Worm (Caenorhabditis elegans) whole organism, L2 larva: Measurements from ENCODE around the gene secs-1.
A peak's percentile ranks its signal among the peaks of the same experiment; 100 is the strongest.

ENCODE experiments used
- C34F6.9 ChIP-seq: fragments of 150-350 bp; optimal IDR thresholded peaks from 2 replicates; lab custom pipeline; 2014; ENCODE audit warnings: missing biosample characterization, missing genetic modification characterization
- F13H6.1 ChIP-seq: sonication (generic microtip); optimal IDR thresholded peaks from 2 replicates; lab custom pipeline; 2016; ENCODE audit warnings: missing genetic modification characterization, missing compliant biosample characterization
- R02D3.7 ChIP-seq: fragments of 150-350 bp; optimal IDR thresholded peaks from 2 replicates; lab custom pipeline; 2014; ENCODE audit warnings: missing biosample characterization, missing genetic modification characterization
- Y55F3AM.14 ChIP-seq: fragments of 200-800 bp; sonication (Bioruptor generic); optimal IDR thresholded peaks from 2 replicates; lab custom pipeline; 2018; ENCODE audit warnings: mild to moderate bottlenecking, missing genetic modification characterization, missing compliant biosample characterization
- ZK546.5 ChIP-seq: sonication (generic microtip); optimal IDR thresholded peaks from 2 replicates; lab custom pipeline; 2017; ENCODE audit warnings: missing biosample characterization, missing genetic modification characterization
- alr-1 ChIP-seq: fragments of 150-350 bp; optimal IDR thresholded peaks from 2 replicates; lab custom pipeline; 2014; ENCODE audit warnings: missing biosample characterization, missing genetic modification characterization
- aly-2 ChIP-seq: fragments of 150-350 bp; optimal IDR thresholded peaks from 2 replicates; lab custom pipeline; 2014; ENCODE audit warnings: missing biosample characterization, missing genetic modification characterization
- ama-1 ChIP-seq: fragments of 150-350 bp; optimal IDR thresholded peaks from 2 replicates; lab custom pipeline; 2018; ENCODE audit warnings: inconsistent platforms
- blmp-1 ChIP-seq: sonication (generic microtip); optimal IDR thresholded peaks from 2 replicates; lab custom pipeline; 2017; ENCODE audit warnings: missing genetic modification characterization, mild to moderate bottlenecking, missing compliant biosample characterization, antibody characterized with exemption, moderate library complexity; ENCODE audit not compliant: insufficient read depth
- ceh-16 ChIP-seq: fragments of 150-350 bp; optimal IDR thresholded peaks from 2 replicates; lab custom pipeline; 2014; ENCODE audit warnings: missing biosample characterization, missing genetic modification characterization
- ceh-82 ChIP-seq: fragments of 150-350 bp; optimal IDR thresholded peaks from 2 replicates; lab custom pipeline; 2014; ENCODE audit warnings: missing biosample characterization, missing genetic modification characterization
- crh-2 ChIP-seq: sonication (generic microtip); optimal IDR thresholded peaks from 2 replicates; lab custom pipeline; 2017; ENCODE audit warnings: missing biosample characterization, missing genetic modification characterization
- dmd-4 ChIP-seq: sonication (generic microtip); optimal IDR thresholded peaks from 2 replicates; lab custom pipeline; 2017; ENCODE audit warnings: missing biosample characterization, missing genetic modification characterization
- egl-27 ChIP-seq: sonication (generic microtip); optimal IDR thresholded peaks from 3 replicates; lab custom pipeline; 2017; ENCODE audit warnings: missing biosample characterization, missing genetic modification reagents, missing genetic modification characterization
- elt-1 ChIP-seq: fragments of 150-350 bp; optimal IDR thresholded peaks from 2 replicates; lab custom pipeline; 2014; ENCODE audit warnings: missing biosample characterization, missing genetic modification characterization
- elt-3 ChIP-seq: sonication (generic microtip); optimal IDR thresholded peaks from 2 replicates; lab custom pipeline; 2017; ENCODE audit warnings: missing biosample characterization, missing genetic modification characterization
- fos-1 ChIP-seq: fragments of 150-350 bp; optimal IDR thresholded peaks from 2 replicates; lab custom pipeline; 2014; ENCODE audit warnings: missing biosample characterization, missing genetic modification characterization
- gmeb-1 ChIP-seq: fragments of 150-350 bp; optimal IDR thresholded peaks from 2 replicates; lab custom pipeline; 2014; ENCODE audit warnings: missing biosample characterization, missing genetic modification characterization
- lin-11 ChIP-seq: fragments of 150-350 bp; sonication (generic microtip); optimal IDR thresholded peaks from 2 replicates; lab custom pipeline; 2014; ENCODE audit warnings: missing biosample characterization, missing genetic modification characterization, inconsistent platforms, mixed read lengths
- lin-13 ChIP-seq: fragments of 150-350 bp; optimal IDR thresholded peaks from 2 replicates; lab custom pipeline; 2014; ENCODE audit warnings: missing biosample characterization, missing genetic modification reagents, missing genetic modification characterization
- lin-39 ChIP-seq: fragments of 150-350 bp; optimal IDR thresholded peaks from 2 replicates; lab custom pipeline; 2014; ENCODE audit warnings: missing biosample characterization, missing genetic modification reagents, missing genetic modification characterization
- lsy-2 ChIP-seq, 2 experiments: fragments of 150-350 bp in 1 of 2; sonication (generic microtip) in 1 of 2; optimal IDR thresholded peaks; 2 replicates each; lab custom pipeline; 2014 to 2017; ENCODE audit warnings: missing biosample characterization in 2 of 2, missing genetic modification characterization in 2 of 2
- mab-5 ChIP-seq: fragments of 150-350 bp; optimal IDR thresholded peaks from 2 replicates; lab custom pipeline; 2014; ENCODE audit warnings: missing biosample characterization, missing genetic modification characterization
- mbf-1 ChIP-seq: sonication (generic microtip); optimal IDR thresholded peaks from 2 replicates; lab custom pipeline; 2017; ENCODE audit warnings: missing biosample characterization, missing genetic modification characterization
- mdl-1 ChIP-seq, 2 experiments: fragments of 150-350 bp in 1 of 2; sonication (generic microtip) in 1 of 2; optimal IDR thresholded peaks; 2 replicates each; lab custom pipeline; 2017; ENCODE audit warnings: missing biosample characterization in 2 of 2, missing genetic modification characterization in 2 of 2
- nhr-10 ChIP-seq: sonication (generic microtip); optimal IDR thresholded peaks from 2 replicates; lab custom pipeline; 2017; ENCODE audit warnings: missing biosample characterization, missing genetic modification characterization
- nhr-11 ChIP-seq: fragments of 150-350 bp; optimal IDR thresholded peaks from 2 replicates; lab custom pipeline; 2014; ENCODE audit warnings: missing biosample characterization, missing genetic modification characterization
- nhr-12 ChIP-seq: fragments of 150-350 bp; optimal IDR thresholded peaks from 2 replicates; lab custom pipeline; 2014; ENCODE audit warnings: missing biosample characterization, missing genetic modification characterization
- nhr-129 ChIP-seq: fragments of 150-350 bp; optimal IDR thresholded peaks from 2 replicates; lab custom pipeline; 2014; ENCODE audit warnings: missing biosample characterization, missing genetic modification characterization
- nhr-21 ChIP-seq: fragments of 150-350 bp; optimal IDR thresholded peaks from 2 replicates; lab custom pipeline; 2014; ENCODE audit warnings: missing biosample characterization, missing genetic modification characterization
- nhr-237 ChIP-seq: fragments of 150-350 bp; optimal IDR thresholded peaks from 2 replicates; lab custom pipeline; 2014; ENCODE audit warnings: missing biosample characterization, missing genetic modification characterization
- nhr-25 ChIP-seq: fragments of 150-350 bp; sonication (generic microtip); optimal IDR thresholded peaks from 3 replicates; lab custom pipeline; 2014; ENCODE audit warnings: missing biosample characterization, missing genetic modification characterization
- nhr-6 ChIP-seq: fragments of 150-350 bp; optimal IDR thresholded peaks from 2 replicates; lab custom pipeline; 2014; ENCODE audit warnings: missing biosample characterization, missing genetic modification characterization
- nhr-77 ChIP-seq: fragments of 150-350 bp; optimal IDR thresholded peaks from 2 replicates; lab custom pipeline; 2014; ENCODE audit warnings: missing biosample characterization, missing genetic modification characterization
- peb-1 ChIP-seq: fragments of 150-350 bp; optimal IDR thresholded peaks from 2 replicates; lab custom pipeline; 2014; ENCODE audit warnings: missing biosample characterization, missing genetic modification characterization
- sem-4 ChIP-seq: fragments of 150-350 bp; optimal IDR thresholded peaks from 2 replicates; lab custom pipeline; 2014; ENCODE audit warnings: missing biosample characterization, missing genetic modification reagents, missing genetic modification characterization
- skn-1 ChIP-seq: sonication (generic microtip); optimal IDR thresholded peaks from 2 replicates; lab custom pipeline; 2017; ENCODE audit warnings: missing biosample characterization, missing genetic modification characterization
- sma-3 ChIP-seq: sonication (generic microtip); optimal IDR thresholded peaks from 2 replicates; lab custom pipeline; 2016; ENCODE audit warnings: missing genetic modification reagents, missing genetic modification characterization, missing compliant biosample characterization
- sma-9 ChIP-seq, 2 experiments: fragments of 150-350 bp in 1 of 2; sonication (generic microtip) in 1 of 2; optimal IDR thresholded peaks; 2 replicates each; lab custom pipeline; 2014 to 2016; ENCODE audit warnings: missing genetic modification characterization in 2 of 2, mild to moderate bottlenecking in 1 of 2, missing biosample characterization in 1 of 2, missing compliant biosample characterization in 1 of 2, missing genetic modification reagents in 1 of 2, moderate library complexity in 1 of 2
- snpc-4 ChIP-seq: fragments of 150-350 bp; optimal IDR thresholded peaks from 2 replicates; lab custom pipeline; 2014; ENCODE audit warnings: missing biosample characterization, missing genetic modification characterization
- unc-39 ChIP-seq: fragments of 150-350 bp; optimal IDR thresholded peaks from 2 replicates; lab custom pipeline; 2014; ENCODE audit warnings: missing biosample characterization, missing genetic modification characterization
- unc-55 ChIP-seq: fragments of 150-350 bp; sonication (generic microtip); optimal IDR thresholded peaks from 3 replicates; lab custom pipeline; 2014; ENCODE audit warnings: missing biosample characterization, missing genetic modification reagents, missing genetic modification characterization
- unc-62 ChIP-seq: fragments of 150-350 bp; optimal IDR thresholded peaks from 2 replicates; lab custom pipeline; 2014; ENCODE audit warnings: missing biosample characterization, missing genetic modification reagents, missing genetic modification characterization
- zag-1 ChIP-seq: fragments of 150-350 bp; optimal IDR thresholded peaks from 2 replicates; lab custom pipeline; 2014; ENCODE audit warnings: missing biosample characterization, missing genetic modification characterization
- ztf-1 ChIP-seq: fragments of 200-800 bp; sonication (Bioruptor generic); conservative IDR thresholded peaks from 2 replicates; pipeline ENCODE4 v1.3.6; 2022; ENCODE audit warnings: missing genetic modification characterization, missing compliant biosample characterization
- ztf-11 ChIP-seq: sonication (generic microtip); optimal IDR thresholded peaks from 2 replicates; lab custom pipeline; 2017; ENCODE audit warnings: missing biosample characterization, missing genetic modification characterization
- ztf-4 ChIP-seq: fragments of 150-350 bp; optimal IDR thresholded peaks from 2 replicates; lab custom pipeline; 2014; ENCODE audit warnings: missing biosample characterization, missing genetic modification characterization

Gene secs-1

ce11 chrV:10807862-10808327, 3.6 kb upstream of the secs-1 start, which contains the start of gene plrg-1 (continued):
- TF ChIP-seq nhr-25 (tag; lab: Kevin White, UChicago) (peak; percentile 91), dmd-4 (tag; lab: Kevin White, UChicago) (no peak), lin-11 (tag; lab: Kevin White, UChicago) (peak; percentile 88), nhr-237 (tag; lab: Kevin White, UChicago) (peak; percentile 23), snpc-4 (tag; lab: Kevin White, UChicago) (peak; percentile 74), unc-55 (GFP tag; lab: Kevin White, UChicago) (peak; percentile 95), sem-4 (tag; lab: Kevin White, UChicago) (peak; percentile 85), nhr-129 (tag; lab: Kevin White, UChicago) (peak; percentile 86), mdl-1 (tag; optimal IDR thresholded peaks at IDR 0.05; lab: Kevin White, UChicago) (peak in 1 of 2 experiments; percentile 30), crh-2 (tag; lab: Kevin White, UChicago) (peak; percentile 83), alr-1 (tag; lab: Kevin White, UChicago) (peak; percentile 1), mbf-1 (no peak), unc-39 (no peak)
- TF ChIP-seq, all 48 proteins: peak for 31

- TF ChIP-seq nhr-12 (tag; lab: Kevin White, UChicago) (no peak), nhr-11 (no peak), mab-5 (tag; lab: Kevin White, UChicago) (no peak), skn-1 (tag; lab: Kevin White, UChicago) (no peak), lin-39 (tag; lab: Kevin White, UChicago) (no peak), egl-27 (no peak), mdl-1 (tag; optimal IDR thresholded peaks at IDR 0.05; lab: Kevin White, UChicago) (no peak), nhr-6 (tag; lab: Kevin White, UChicago) (no peak), snpc-4 (tag; lab: Kevin White, UChicago) (no peak), gmeb-1 (tag; lab: Kevin White, UChicago) (no peak), unc-39 (no peak), blmp-1 (no peak), dmd-4 (tag; lab: Kevin White, UChicago) (no peak)
These were observed 1.7 kb upstream of the secs-1 start, which contains the start of gene prp-38 for ce11 chrV:10805934-10806333. prp-38 (minus strand) TSS chrV:10806034.

ce11 chrV:10802060-10802459, 2.2 kb downstream of the secs-1 start:
- TF ChIP-seq C34F6.9 (tag; lab: Kevin White, UChicago) (no peak), mab-5 (tag; lab: Kevin White, UChicago) (no peak), nhr-6 (tag; lab: Kevin White, UChicago) (no peak), lin-11 (tag; lab: Kevin White, UChicago) (no peak), elt-1 (no peak), ceh-16 (tag; lab: Kevin White, UChicago) (no peak), nhr-21 (no peak), nhr-25 (tag; lab: Kevin White, UChicago) (no peak), ceh-82 (no peak), nhr-237 (tag; lab: Kevin White, UChicago) (no peak), F13H6.1 (tag; lab: Kevin White, UChicago) (peak; percentile 10), R02D3.7 (tag; lab: Kevin White, UChicago) (no peak), lin-13 (GFP tag; lab: Kevin White, UChicago) (no peak), lin-39 (tag; lab: Kevin White, UChicago) (no peak), nhr-129 (tag; lab: Kevin White, UChicago) (no peak), zag-1 (tag; lab: Kevin White, UChicago) (no peak), ztf-4 (no peak), sem-4 (tag; lab: Kevin White, UChicago) (no peak), Y55F3AM.14 (GFP tag; lab: Kevin White, UChicago) (no peak), unc-39 (no peak), alr-1 (tag; lab: Kevin White, UChicago) (no peak), peb-1 (no peak), dmd-4 (tag; lab: Kevin White, UChicago) (no peak), ztf-1 (GFP tag; lab: Robert Waterston, UW) (no peak), nhr-10 (tag; lab: Kevin White, UChicago) (no peak), skn-1 (tag; lab: Kevin White, UChicago) (no peak), unc-55 (GFP tag; lab: Kevin White, UChicago) (no peak), mdl-1 (tag; optimal IDR thresholded peaks at IDR 0.05; lab: Kevin White, UChicago) (peak in 1 of 2 experiments; percentile 18), egl-27 (no peak), aly-2 (tag; lab: Kevin White, UChicago) (no peak), ama-1 (lab: Kevin White, UChicago) (no peak), unc-62 (GFP tag; lab: Kevin White, UChicago) (no peak), fos-1 (tag; lab: Kevin White, UChicago) (peak; percentile 74), sma-3 (peak; percentile 19), elt-3 (no peak), nhr-77 (tag; lab: Kevin White, UChicago) (no peak), sma-9 (GFP tag; optimal IDR thresholded peaks at IDR 0.05; lab: Kevin White, UChicago) (peak; percentile 85), sma-9 (tag; optimal IDR thresholded peaks at IDR 0.05; lab: Kevin White, UChicago) (no peak), lsy-2 (tag; optimal IDR thresholded peaks at IDR 0.05; lab: Kevin White, UChicago) (no peak), ZK546.5 (tag; lab: Kevin White, UChicago) (no peak), crh-2 (tag; lab: Kevin White, UChicago) (peak; percentile 85), mbf-1 (no peak), nhr-11 (no peak), ztf-11 (tag; lab: Kevin White, UChicago) (no peak)
